Worm (Caenorhabditis elegans): ENCODE measurements around the gene acl-12.

acl-12 gene

ce11 chrX:7440102-7440501 is 2.3 kb downstream of the acl-12 start:
- no peak for TF ChIP-seq ceh-36 (tag; optimal IDR thresholded peaks at IDR 0.05)
- TF ChIP-seq aly-1 (tag; optimal IDR thresholded peaks at IDR 0.05): no peak
- no peak for TF ChIP-seq B0310.2 (tag; optimal IDR thresholded peaks at IDR 0.05)
- TF ChIP-seq tbx-11 (GFP tag; IDR thresholded peaks at IDR 0.05): no peak
- TF ChIP-seq hnd-1 (tag; optimal IDR thresholded peaks at IDR 0.05): no peak
- TF ChIP-seq sea-1 (GFP tag; conservative IDR thresholded peaks at IDR 0.05): no peak
- no peak for TF ChIP-seq hmg-4 (GFP tag; optimal IDR thresholded peaks at IDR 0.05)
- no peak for TF ChIP-seq scrt-1 (GFP tag; IDR thresholded peaks at IDR 0.05)
- TF ChIP-seq ets-7 (tag; optimal IDR thresholded peaks at IDR 0.05): no peak
- TF ChIP-seq ceh-13 (GFP tag; optimal IDR thresholded peaks at IDR 0.05): no peak
- TF ChIP-seq flt-1 (GFP tag; IDR thresholded peaks at IDR 0.05): no peak
- no peak for TF ChIP-seq F13C5.2 (tag; optimal IDR thresholded peaks at IDR 0.05)
- TF ChIP-seq tbx-37 (GFP tag; conservative IDR thresholded peaks at IDR 0.05): no peak
- TF ChIP-seq pes-1 (GFP tag; IDR thresholded peaks at IDR 0.05): no peak
- TF ChIP-seq ama-1 (optimal IDR thresholded peaks at IDR 0.05): no peak
- TF ChIP-seq hmbx-1 (tag; optimal IDR thresholded peaks at IDR 0.05): no peak
- no peak for TF ChIP-seq tra-4 (tag; optimal IDR thresholded peaks at IDR 0.05)

- TF ChIP-seq flt-1 (GFP tag; IDR thresholded peaks at IDR 0.05) (no peak), tbx-37 (GFP tag; conservative IDR thresholded peaks at IDR 0.05) (no peak), aly-1 (tag; optimal IDR thresholded peaks at IDR 0.05) (no peak), hmg-4 (GFP tag; optimal IDR thresholded peaks at IDR 0.05) (no peak), ama-1 (optimal IDR thresholded peaks at IDR 0.05) (no peak), B0310.2 (tag; optimal IDR thresholded peaks at IDR 0.05) (no peak), sea-1 (GFP tag; conservative IDR thresholded peaks at IDR 0.05) (no peak)
Measured at ce11 chrX:7437949-7438348, 4.4 kb downstream of the acl-12 start, which contains the start of gene C01C10.2. TSS of gene C01C10.2 (minus strand) at chrX:7438118.

ce11 chrX:7436912-7437311 is 5.5 kb downstream of the acl-12 start:
- TF ChIP-seq tbx-37 (GFP tag; conservative IDR thresholded peaks at IDR 0.05) (no peak), ceh-36 (tag; optimal IDR thresholded peaks at IDR 0.05) (no peak), ets-7 (tag; optimal IDR thresholded peaks at IDR 0.05) (no peak), ceh-13 (GFP tag; optimal IDR thresholded peaks at IDR 0.05) (no peak), pes-1 (GFP tag; IDR thresholded peaks at IDR 0.05) (no peak), B0310.2 (tag; optimal IDR thresholded peaks at IDR 0.05) (no peak), hnd-1 (tag; optimal IDR thresholded peaks at IDR 0.05) (no peak)

ce11 chrX:7433269-7433668 is 9.1 kb downstream of the acl-12 start, which contains the start of gene clc-5:
TSS of gene clc-5 (plus strand) at chrX:7433569.
- TF ChIP-seq tra-4 (tag; optimal IDR thresholded peaks at IDR 0.05) (no peak), ama-1 (optimal IDR thresholded peaks at IDR 0.05) (no peak), hmg-4 (GFP tag; optimal IDR thresholded peaks at IDR 0.05) (no peak), pes-1 (GFP tag; IDR thresholded peaks at IDR 0.05) (no peak), hmbx-1 (tag; optimal IDR thresholded peaks at IDR 0.05) (no peak), sea-1 (GFP tag; conservative IDR thresholded peaks at IDR 0.05) (no peak), B0310.2 (tag; optimal IDR thresholded peaks at IDR 0.05) (no peak), ceh-13 (GFP tag; optimal IDR thresholded peaks at IDR 0.05) (no peak), aly-1 (tag; optimal IDR thresholded peaks at IDR 0.05) (no peak), F13C5.2 (tag; optimal IDR thresholded peaks at IDR 0.05) (no peak), scrt-1 (GFP tag; IDR thresholded peaks at IDR 0.05) (no peak)

- TF ChIP-seq scrt-1 (GFP tag; IDR thresholded peaks at IDR 0.05): no peak
- TF ChIP-seq tbx-37 (GFP tag; conservative IDR thresholded peaks at IDR 0.05): no peak
- TF ChIP-seq flt-1 (GFP tag; IDR thresholded peaks at IDR 0.05): no peak
- no peak for TF ChIP-seq ceh-36 (tag; optimal IDR thresholded peaks at IDR 0.05)
- no peak for TF ChIP-seq B0310.2 (tag; optimal IDR thresholded peaks at IDR 0.05)
- TF ChIP-seq ets-7 (tag; optimal IDR thresholded peaks at IDR 0.05): no peak
- TF ChIP-seq hmg-4 (GFP tag; optimal IDR thresholded peaks at IDR 0.05): no peak
- no peak for TF ChIP-seq ceh-13 (GFP tag; optimal IDR thresholded peaks at IDR 0.05)
- no peak for TF ChIP-seq F13C5.2 (tag; optimal IDR thresholded peaks at IDR 0.05)
- TF ChIP-seq ama-1 (optimal IDR thresholded peaks at IDR 0.05): no peak
- TF ChIP-seq tbx-11 (GFP tag; IDR thresholded peaks at IDR 0.05): no peak
- no peak for TF ChIP-seq sea-1 (GFP tag; conservative IDR thresholded peaks at IDR 0.05)
- no peak for TF ChIP-seq pes-1 (GFP tag; IDR thresholded peaks at IDR 0.05)
- TF ChIP-seq hnd-1 (tag; optimal IDR thresholded peaks at IDR 0.05): no peak
- TF ChIP-seq hmbx-1 (tag; optimal IDR thresholded peaks at IDR 0.05): no peak
- no peak for TF ChIP-seq aly-1 (tag; optimal IDR thresholded peaks at IDR 0.05)
- TF ChIP-seq tra-4 (tag; optimal IDR thresholded peaks at IDR 0.05): no peak
Measured at ce11 chrX:7431165-7431564, 11.2 kb downstream of the acl-12 start, which contains the start of gene clc-2. TSS of gene clc-2 (plus strand) at chrX:7431465.

ce11 chrX:7430483-7430882 is 11.9 kb downstream of the acl-12 start:
- TF ChIP-seq hnd-1 (tag; optimal IDR thresholded peaks at IDR 0.05) (no peak), tbx-11 (GFP tag; IDR thresholded peaks at IDR 0.05) (no peak), pes-1 (GFP tag; IDR thresholded peaks at IDR 0.05) (no peak), ceh-36 (tag; optimal IDR thresholded peaks at IDR 0.05) (no peak), aly-1 (tag; optimal IDR thresholded peaks at IDR 0.05) (no peak), hmbx-1 (tag; optimal IDR thresholded peaks at IDR 0.05) (no peak), flt-1 (GFP tag; IDR thresholded peaks at IDR 0.05) (no peak)

ce11 chrX:7424813-7425212 is 17.6 kb downstream of the acl-12 start, which contains the start of gene mnm-2:
TSS of gene mnm-2 (minus strand) at chrX:7424913.
- TF ChIP-seq tbx-37 (GFP tag; conservative IDR thresholded peaks at IDR 0.05) (no peak), scrt-1 (GFP tag; IDR thresholded peaks at IDR 0.05) (no peak), sea-1 (GFP tag; conservative IDR thresholded peaks at IDR 0.05) (no peak), hnd-1 (tag; optimal IDR thresholded peaks at IDR 0.05) (no peak), hmg-4 (GFP tag; optimal IDR thresholded peaks at IDR 0.05) (no peak), F13C5.2 (tag; optimal IDR thresholded peaks at IDR 0.05) (no peak), flt-1 (GFP tag; IDR thresholded peaks at IDR 0.05) (no peak), pes-1 (GFP tag; IDR thresholded peaks at IDR 0.05) (no peak), ceh-36 (tag; optimal IDR thresholded peaks at IDR 0.05) (no peak), B0310.2 (tag; optimal IDR thresholded peaks at IDR 0.05) (no peak), ceh-13 (GFP tag; optimal IDR thresholded peaks at IDR 0.05) (no peak), tra-4 (tag; optimal IDR thresholded peaks at IDR 0.05) (no peak)

- TF ChIP-seq F13C5.2 (tag; optimal IDR thresholded peaks at IDR 0.05): no peak
- no peak for TF ChIP-seq ama-1 (optimal IDR thresholded peaks at IDR 0.05)
- TF ChIP-seq hmg-4 (GFP tag; optimal IDR thresholded peaks at IDR 0.05): no peak
- TF ChIP-seq ceh-13 (GFP tag; optimal IDR thresholded peaks at IDR 0.05): no peak
Measured at ce11 chrX:7420571-7420970, 21.8 kb downstream of the acl-12 start, which contains the start of gene C10A4.9. TSS of gene C10A4.9 (plus strand) at chrX:7420871.
